Fruit fly (Drosophila melanogaster) whole organism, pupa: ENCODE data around the gene CG14265.

Experiments
- CG10348 ChIP-seq: fragments of 200-800 bp; sonication (Bioruptor generic); IDR thresholded peaks from 2 replicates; pipeline ENCODE4 v1.3.6; 2022; ENCODE audit warnings: missing biosample characterization, missing genetic modification characterization
- CG12605 ChIP-seq: fragments of 200-800 bp; sonication (Bioruptor generic); IDR thresholded peaks from 2 replicates; pipeline ENCODE4 v1.3.6; 2022; ENCODE audit warnings: missing biosample characterization, missing genetic modification characterization
- CG17806 ChIP-seq: fragments of 200-800 bp; sonication (Bioruptor generic); optimal IDR thresholded peaks from 2 replicates; lab custom pipeline; 2018; ENCODE audit warnings: missing biosample characterization, mild to moderate bottlenecking, missing genetic modification characterization, moderate library complexity
- CG32121 ChIP-seq: fragments of 200-800 bp; sonication (Bioruptor generic); IDR thresholded peaks from 2 replicates; pipeline ENCODE4 v1.3.6; 2022; ENCODE audit warnings: missing biosample characterization, missing genetic modification characterization
- CG8159 ChIP-seq: fragments of 200-800 bp; sonication (Bioruptor generic); optimal IDR thresholded peaks from 3 replicates; lab custom pipeline; 2018; ENCODE audit warnings: missing biosample characterization, mild to moderate bottlenecking, missing genetic modification characterization, moderate library complexity
- CG8301 ChIP-seq: fragments of 200-800 bp; sonication (Bioruptor generic); optimal IDR thresholded peaks from 2 replicates; lab custom pipeline; 2018; ENCODE audit warnings: missing biosample characterization, mild to moderate bottlenecking, missing genetic modification characterization
- D1 ChIP-seq: fragments of 200-800 bp; sonication (Bioruptor generic); optimal IDR thresholded peaks from 2 replicates; lab custom pipeline; 2018; ENCODE audit warnings: missing biosample characterization, mild to moderate bottlenecking, missing genetic modification characterization, moderate library complexity
- EcR ChIP-seq: fragments of 200-800 bp; sonication (Bioruptor generic); optimal IDR thresholded peaks from 3 replicates; lab custom pipeline; 2019; ENCODE audit warnings: missing biosample characterization, missing genetic modification characterization, mild to moderate bottlenecking, moderate library complexity, missing genetic modification reagents
- Ets98B ChIP-seq: fragments of 200-800 bp; sonication (Bioruptor generic); IDR thresholded peaks from 2 replicates; pipeline ENCODE4 v1.3.6; 2022; ENCODE audit warnings: missing biosample characterization, missing genetic modification characterization
- Pif1A ChIP-seq: fragments of 200-800 bp; sonication (Bioruptor generic); optimal IDR thresholded peaks from 3 replicates; lab custom pipeline; 2016; ENCODE audit warnings: missing biosample characterization, missing genetic modification characterization
- Snoo ChIP-seq: fragments of 200-800 bp; sonication (Bioruptor generic); optimal IDR thresholded peaks from 3 replicates; lab custom pipeline; 2017; ENCODE audit warnings: missing biosample characterization, mild to moderate bottlenecking, missing genetic modification characterization, inconsistent platforms
- rn ChIP-seq: fragments of 200-800 bp; sonication (Bioruptor generic); IDR thresholded peaks from 2 replicates; pipeline ENCODE4 v1.3.6; 2022; ENCODE audit warnings: missing biosample characterization, missing genetic modification characterization

DNA sequence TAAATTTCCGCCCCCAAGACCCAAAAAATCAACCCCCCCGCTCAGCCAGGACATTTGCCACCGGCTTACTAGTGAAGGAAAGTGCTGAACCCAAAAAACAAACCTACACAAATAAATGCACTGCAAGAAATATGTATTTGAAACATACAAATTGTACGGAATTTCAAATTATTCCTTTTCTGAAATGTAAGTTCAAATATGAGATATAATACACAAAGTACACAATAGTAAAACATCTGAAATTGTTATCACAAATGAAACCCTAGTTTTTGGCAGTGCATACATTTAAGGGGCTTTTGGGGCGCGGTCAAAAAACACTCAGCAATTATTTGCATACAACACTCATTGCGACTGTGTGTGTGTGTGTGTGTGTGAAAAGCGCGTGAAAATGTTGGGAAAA is 42.7 kb downstream of the CG14265 start:
- TF ChIP-seq Ets98B (GFP tag; lab: Robert Waterston, UW), result no peak
- no peak for TF ChIP-seq CG32121 (GFP tag; lab: Robert Waterston, UW)
- no peak for TF ChIP-seq CG10348
- no peak for TF ChIP-seq CG12605
- TF ChIP-seq CG8159 (tag; lab: Kevin White, UChicago), result no peak
- TF ChIP-seq EcR, result no peak
- TF ChIP-seq rn, result no peak
- TF ChIP-seq D1, result no peak
- TF ChIP-seq CG8301 (tag; lab: Kevin White, UChicago), result no peak
- no peak for TF ChIP-seq Pif1A
- TF ChIP-seq CG17806 (tag; lab: Kevin White, UChicago), result no peak
- no peak for TF ChIP-seq Snoo (tag; lab: Kevin White, UChicago)
